Worm (Caenorhabditis elegans) whole organism, L4 larva: ENCODE measurements around the gene thn-4.

Source experiments
- R02D3.7 ChIP-seq: fragments of 150-350 bp; sonication (generic microtip); optimal IDR thresholded peaks from 3 replicates; lab custom pipeline; 2014; ENCODE audit warnings: missing biosample characterization, missing genetic modification characterization
- T20F7.1 ChIP-seq: fragments of 200-800 bp; sonication (Bioruptor generic); optimal IDR thresholded peaks from 2 replicates; lab custom pipeline; 2018; ENCODE audit warnings: mild to moderate bottlenecking, missing genetic modification characterization, missing compliant biosample characterization
- Y105C5A.15 ChIP-seq: fragments of 200-800 bp; sonication (Bioruptor generic); IDR thresholded peaks from 2 replicates; pipeline ENCODE4 v1.3.6; 2022; ENCODE audit warnings: missing genetic modification characterization, missing compliant biosample characterization
- Y48G9A.11 ChIP-seq: fragments of 200-800 bp; sonication (Bioruptor generic); IDR thresholded peaks from 2 replicates; pipeline ENCODE4 v1.3.6; 2022; ENCODE audit warnings: missing genetic modification reagents, missing genetic modification characterization, missing compliant biosample characterization
- ZK546.5 ChIP-seq, 2 experiments: sonication (generic microtip); optimal IDR thresholded peaks; 2 replicates each; lab custom pipeline; 2017; ENCODE audit warnings: missing biosample characterization in 2 of 2, missing genetic modification characterization in 2 of 2
- ama-1 ChIP-seq: fragments of 150-350 bp; optimal IDR thresholded peaks from 2 replicates; lab custom pipeline; 2014; ENCODE audit warnings: inconsistent platforms, mixed read lengths
- cey-2 ChIP-seq: sonication (generic microtip); optimal IDR thresholded peaks from 3 replicates; lab custom pipeline; 2017; ENCODE audit warnings: missing genetic modification characterization, mild to moderate bottlenecking, missing compliant biosample characterization, antibody characterized with exemption, borderline replicate concordance; ENCODE audit not compliant: insufficient read depth
- ctbp-1 ChIP-seq: fragments of 200-800 bp; sonication (Bioruptor generic); IDR thresholded peaks from 2 replicates; pipeline ENCODE4 v1.3.6; 2022; ENCODE audit warnings: missing genetic modification reagents, missing genetic modification characterization, missing compliant biosample characterization
- daf-16 ChIP-seq, 3 experiments: sonication (generic microtip); optimal IDR thresholded peaks; 2 replicates each; lab custom pipeline; 2016 to 2017; ENCODE audit warnings: missing genetic modification characterization in 3 of 3, missing genetic modification reagents in 3 of 3, mild to moderate bottlenecking in 2 of 3, missing compliant biosample characterization in 2 of 3, missing biosample characterization in 1 of 3, moderate library complexity in 1 of 3
- daf-19 ChIP-seq: fragments of 200-800 bp; sonication (Bioruptor generic); conservative IDR thresholded peaks from 2 replicates; pipeline ENCODE4 v1.3.6; 2022; ENCODE audit warnings: missing genetic modification characterization, missing compliant biosample characterization
- dmd-6 ChIP-seq: fragments of 200-800 bp; sonication (Bioruptor generic); IDR thresholded peaks from 2 replicates; pipeline ENCODE4 v1.3.6; 2022; ENCODE audit warnings: missing genetic modification reagents, missing genetic modification characterization, missing compliant biosample characterization
- dmd-9 ChIP-seq: fragments of 200-800 bp; sonication (Bioruptor generic); IDR thresholded peaks from 2 replicates; pipeline ENCODE4 v1.3.6; 2022; ENCODE audit warnings: missing genetic modification reagents, missing genetic modification characterization, missing compliant biosample characterization
- dpl-1 ChIP-seq: fragments of 150-350 bp; optimal IDR thresholded peaks from 2 replicates; lab custom pipeline; 2014; ENCODE audit warnings: missing biosample characterization, missing genetic modification reagents, missing genetic modification characterization
- fkh-10 ChIP-seq: fragments of 150-350 bp; optimal IDR thresholded peaks from 2 replicates; lab custom pipeline; 2014; ENCODE audit warnings: missing biosample characterization, missing genetic modification reagents, missing genetic modification characterization
- fos-1 ChIP-seq: fragments of 150-350 bp; optimal IDR thresholded peaks from 2 replicates; lab custom pipeline; 2014; ENCODE audit warnings: missing biosample characterization, missing genetic modification characterization
- gei-8 ChIP-seq: fragments of 200-800 bp; sonication (Bioruptor generic); optimal IDR thresholded peaks from 2 replicates; lab custom pipeline; 2018; ENCODE audit warnings: mild to moderate bottlenecking, missing genetic modification characterization, missing compliant biosample characterization
- hif-1 ChIP-seq, 2 experiments: sonication (generic microtip); optimal IDR thresholded peaks; 2 replicates each; lab custom pipeline; 2016 to 2017; ENCODE audit warnings: missing compliant biosample characterization in 2 of 2, missing genetic modification characterization in 2 of 2, missing genetic modification reagents in 2 of 2, missing genotype in 2 of 2, mild to moderate bottlenecking in 1 of 2
- lin-1 ChIP-seq: fragments of 200-800 bp; sonication (Bioruptor generic); IDR thresholded peaks from 2 replicates; pipeline ENCODE4 v1.3.6; 2022; ENCODE audit warnings: missing genetic modification reagents, missing genetic modification characterization, missing compliant biosample characterization
- lin-29 ChIP-seq: fragments of 200-800 bp; sonication (Bioruptor generic); IDR thresholded peaks from 2 replicates; pipeline ENCODE4 v1.3.6; 2022; ENCODE audit warnings: missing genetic modification reagents, missing genetic modification characterization, missing compliant biosample characterization
- lir-3 ChIP-seq: sonication (generic microtip); optimal IDR thresholded peaks from 2 replicates; lab custom pipeline; 2016; ENCODE audit warnings: mild to moderate bottlenecking, missing genetic modification characterization, missing compliant biosample characterization
- lsy-2 ChIP-seq, 2 experiments: fragments of 150-350 bp in 1 of 2; sonication (generic microtip) in 1 of 2; optimal IDR thresholded peaks; 2 replicates each; lab custom pipeline; 2014 to 2017; ENCODE audit warnings: missing biosample characterization in 2 of 2, missing genetic modification characterization in 2 of 2
- mep-1 ChIP-seq: fragments of 150-350 bp; sonication (generic microtip); optimal IDR thresholded peaks from 3 replicates; lab custom pipeline; 2014; ENCODE audit warnings: missing biosample characterization, missing genetic modification characterization
- mxl-2 ChIP-seq: fragments of 200-800 bp; sonication (Bioruptor generic); conservative IDR thresholded peaks from 2 replicates; pipeline ENCODE4 v1.3.6; 2022; ENCODE audit warnings: missing genetic modification reagents, missing genetic modification characterization, missing compliant biosample characterization
- mxl-3 ChIP-seq: fragments of 200-800 bp; sonication (Bioruptor generic); optimal IDR thresholded peaks from 2 replicates; lab custom pipeline; 2018; ENCODE audit warnings: mild to moderate bottlenecking, missing genetic modification characterization, missing compliant biosample characterization
- nhr-10 ChIP-seq: fragments of 150-350 bp; optimal IDR thresholded peaks from 2 replicates; lab custom pipeline; 2014; ENCODE audit warnings: missing biosample characterization, missing genetic modification characterization
- nhr-111 ChIP-seq: fragments of 200-800 bp; sonication (Bioruptor generic); optimal IDR thresholded peaks from 2 replicates; lab custom pipeline; 2018; ENCODE audit warnings: mild to moderate bottlenecking, missing genetic modification characterization, missing compliant biosample characterization
- nhr-28 ChIP-seq: fragments of 150-350 bp; optimal IDR thresholded peaks from 2 replicates; lab custom pipeline; 2014; ENCODE audit warnings: missing biosample characterization, missing genetic modification characterization
- nhr-48 ChIP-seq: sonication (generic microtip); optimal IDR thresholded peaks from 2 replicates; lab custom pipeline; 2016; ENCODE audit warnings: mild to moderate bottlenecking, missing genetic modification characterization, missing compliant biosample characterization
- nhr-6 ChIP-seq: fragments of 150-350 bp; optimal IDR thresholded peaks from 2 replicates; lab custom pipeline; 2014; ENCODE audit warnings: missing biosample characterization, missing genetic modification characterization
- nhr-76 ChIP-seq: fragments of 150-350 bp; optimal IDR thresholded peaks from 2 replicates; lab custom pipeline; 2014; ENCODE audit warnings: missing biosample characterization, missing genetic modification characterization
- php-3 ChIP-seq: fragments of 200-800 bp; sonication (Bioruptor generic); IDR thresholded peaks from 2 replicates; pipeline ENCODE4 v1.3.6; 2022; ENCODE audit warnings: missing genetic modification reagents, missing genetic modification characterization, missing compliant biosample characterization
- pqm-1 ChIP-seq: sonication (generic microtip); optimal IDR thresholded peaks from 2 replicates; lab custom pipeline; 2017; ENCODE audit warnings: missing biosample characterization, missing genetic modification characterization
- rbr-2 ChIP-seq: sonication (generic microtip); optimal IDR thresholded peaks from 2 replicates; lab custom pipeline; 2016; ENCODE audit warnings: missing genotype, missing genetic modification characterization, missing compliant biosample characterization
- unc-130 ChIP-seq: sonication (generic microtip); optimal IDR thresholded peaks from 2 replicates; lab custom pipeline; 2016; ENCODE audit warnings: missing genetic modification reagents, missing genetic modification characterization, missing compliant biosample characterization
- unc-39 ChIP-seq: sonication (generic microtip); optimal IDR thresholded peaks from 2 replicates; lab custom pipeline; 2017; ENCODE audit warnings: missing biosample characterization, missing genetic modification characterization
- unc-62 ChIP-seq, 3 experiments: fragments of 150-350 bp in 1 of 3; sonication (generic microtip); optimal IDR thresholded peaks in 2 of 3; peaks in 1 of 3; 1 replicate in 1 of 3; 2 replicates in 2 of 3; lab custom pipeline; 2014 to 2017; ENCODE audit warnings: missing biosample characterization in 3 of 3, missing genetic modification characterization in 3 of 3, missing genetic modification reagents in 3 of 3, missing genotype in 1 of 3
- zip-2 ChIP-seq: fragments of 150-350 bp; optimal IDR thresholded peaks from 2 replicates; lab custom pipeline; 2014; ENCODE audit warnings: missing biosample characterization, missing genetic modification characterization
- ztf-11 ChIP-seq: fragments of 150-350 bp; optimal IDR thresholded peaks from 2 replicates; lab custom pipeline; 2014; ENCODE audit warnings: missing biosample characterization, missing genetic modification characterization

thn-4 gene

ce11 chrV:16911934-16912333 is 40.6 kb upstream of the thn-4 start, which contains the start of gene nhr-116:
nhr-116 (plus strand) TSS chrV:16912234.
- TF ChIP-seq nhr-76: no peak
- no peak for TF ChIP-seq ztf-11 (tag; lab: Kevin White, UChicago)
- TF ChIP-seq php-3 (GFP tag; lab: Robert Waterston, UW): no peak
- TF ChIP-seq daf-16 (GFP tag; optimal IDR thresholded peaks at IDR 0.05; lab: Kevin White, UChicago): no peak
- no peak for TF ChIP-seq daf-16 (tag; optimal IDR thresholded peaks at IDR 0.05; lab: Kevin White, UChicago)
- no peak for TF ChIP-seq mep-1 (tag; lab: Kevin White, UChicago)
- no peak for TF ChIP-seq lin-29 (GFP tag; lab: Robert Waterston, UW)
- TF ChIP-seq dpl-1 (GFP tag; lab: Kevin White, UChicago): no peak
- TF ChIP-seq Y105C5A.15 (GFP tag; lab: Robert Waterston, UW): no peak
- TF ChIP-seq nhr-111 (GFP tag; lab: Kevin White, UChicago): no peak
- TF ChIP-seq nhr-10 (tag; lab: Kevin White, UChicago): no peak
- TF ChIP-seq hif-1 (tag; optimal IDR thresholded peaks at IDR 0.05; lab: Kevin White, UChicago): no peak
- TF ChIP-seq ama-1: no peak
- no peak for TF ChIP-seq fos-1 (tag; lab: Kevin White, UChicago)
- no peak for TF ChIP-seq rbr-2 (tag; lab: Kevin White, UChicago)
- no peak for TF ChIP-seq R02D3.7 (tag; lab: Kevin White, UChicago)
- TF ChIP-seq nhr-48 (tag; lab: Kevin White, UChicago): no peak
- TF ChIP-seq gei-8 (GFP tag; lab: Kevin White, UChicago): no peak
- no peak for TF ChIP-seq lir-3 (tag; lab: Kevin White, UChicago)
- no peak for TF ChIP-seq unc-130
- TF ChIP-seq mxl-3 (GFP tag; lab: Kevin White, UChicago): no peak

ce11 chrV:16911294-16911693 is 40.0 kb upstream of the thn-4 start:
- no peak for TF ChIP-seq T20F7.1 (GFP tag; lab: Kevin White, UChicago)
- TF ChIP-seq nhr-28 (tag; lab: Kevin White, UChicago): peak; percentile 49
- TF ChIP-seq dmd-6 (GFP tag; lab: Robert Waterston, UW): peak; percentile 54; the same call in 1 of the 2 replicates
- TF ChIP-seq pqm-1 (tag; lab: Kevin White, UChicago): peak; percentile 69

DNA sequence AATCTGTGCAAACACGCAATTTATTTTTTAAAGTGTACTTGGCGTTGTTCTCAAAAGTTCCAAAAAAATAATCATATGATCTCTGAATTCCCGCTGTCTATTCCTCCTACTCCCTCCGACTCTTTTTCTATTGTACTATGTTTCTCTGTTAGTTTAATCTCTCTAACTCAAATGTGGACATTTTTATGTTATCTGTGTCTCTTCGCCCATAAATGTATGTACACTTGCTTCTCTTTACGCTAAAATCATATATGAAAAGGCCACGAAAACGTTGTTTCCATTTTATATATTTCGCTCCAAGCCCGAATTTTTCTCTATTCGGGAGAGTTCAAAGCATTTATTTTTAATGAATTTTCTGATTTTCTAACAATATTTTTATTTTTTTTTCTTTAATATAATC is 39.6 kb upstream of the thn-4 start:
- no peak for TF ChIP-seq unc-62 (GFP tag; optimal IDR thresholded peaks at IDR 0.05 in 1 of 2; lab: Kevin White, UChicago)
- no peak for TF ChIP-seq unc-62 (tag; optimal IDR thresholded peaks at IDR 0.05; lab: Kevin White, UChicago)
- 0 out of 2 replicates have a peak, but pooled peaks have one; percentile 20 for TF ChIP-seq dmd-6 (GFP tag; lab: Robert Waterston, UW)
- TF ChIP-seq, all 104 proteins: peak for 1

ce11 chrV:16909871-16910270 is 38.6 kb upstream of the thn-4 start, which contains the start of gene F09C6.16:
F09C6.16 (minus strand) TSS chrV:16909971.
- TF ChIP-seq nhr-6 (tag; lab: Kevin White, UChicago) (no peak), mxl-2 (no peak), fkh-10 (GFP tag; lab: Kevin White, UChicago) (no peak), unc-62 (GFP tag; optimal IDR thresholded peaks at IDR 0.05 in 1 of 2; lab: Kevin White, UChicago) (peak in 1 of 2 experiments; percentile 6), unc-62 (tag; optimal IDR thresholded peaks at IDR 0.05; lab: Kevin White, UChicago) (no peak)

DNA sequence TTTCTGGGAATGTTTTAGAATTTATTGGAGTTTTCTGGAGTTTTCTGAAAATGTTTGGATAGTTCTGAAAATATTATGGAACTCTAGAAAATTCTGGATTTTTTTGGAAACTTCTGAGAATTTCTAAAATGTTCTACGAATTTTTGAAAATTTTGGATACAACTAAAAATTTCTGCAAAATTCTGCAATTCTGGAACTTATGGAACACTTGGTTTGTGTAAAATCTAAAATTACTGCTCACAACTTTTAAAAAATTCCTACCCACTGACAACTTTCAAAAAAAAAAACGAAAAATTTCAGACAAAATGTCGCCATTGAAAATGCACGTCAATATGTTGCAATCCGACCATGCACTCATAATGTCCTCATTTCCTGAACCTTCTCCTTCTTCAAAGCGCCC is 33.3 kb upstream of the thn-4 start, which contains the start of gene nhr-262:
Gene nhr-262, plus strand, starts transcription at position 301 of the 400 bp plus-strand sequence.
- TF ChIP-seq ZK546.5 (tag; optimal IDR thresholded peaks at IDR 0.05; lab: Kevin White, UChicago) (no peak), unc-39 (no peak), Y105C5A.15 (GFP tag; lab: Robert Waterston, UW) (no peak), dmd-9 (GFP tag; lab: Robert Waterston, UW) (no peak), daf-19 (GFP tag; lab: Robert Waterston, UW) (no peak), dpl-1 (GFP tag; lab: Kevin White, UChicago) (no peak), cey-2 (no peak), ztf-11 (tag; lab: Kevin White, UChicago) (no peak), lsy-2 (tag; optimal IDR thresholded peaks at IDR 0.05; lab: Kevin White, UChicago) (no peak), Y48G9A.11 (GFP tag; lab: Robert Waterston, UW) (no peak), lin-1 (GFP tag; lab: Robert Waterston, UW) (no peak), zip-2 (tag; lab: Kevin White, UChicago) (no peak), mep-1 (tag; lab: Kevin White, UChicago) (no peak), ctbp-1 (GFP tag; lab: Robert Waterston, UW) (no peak), fos-1 (tag; lab: Kevin White, UChicago) (no peak)
